Fruit fly (Drosophila melanogaster): ENCODE results near the gene Cp7Fa.

The Cp7Fa gene

DNA sequence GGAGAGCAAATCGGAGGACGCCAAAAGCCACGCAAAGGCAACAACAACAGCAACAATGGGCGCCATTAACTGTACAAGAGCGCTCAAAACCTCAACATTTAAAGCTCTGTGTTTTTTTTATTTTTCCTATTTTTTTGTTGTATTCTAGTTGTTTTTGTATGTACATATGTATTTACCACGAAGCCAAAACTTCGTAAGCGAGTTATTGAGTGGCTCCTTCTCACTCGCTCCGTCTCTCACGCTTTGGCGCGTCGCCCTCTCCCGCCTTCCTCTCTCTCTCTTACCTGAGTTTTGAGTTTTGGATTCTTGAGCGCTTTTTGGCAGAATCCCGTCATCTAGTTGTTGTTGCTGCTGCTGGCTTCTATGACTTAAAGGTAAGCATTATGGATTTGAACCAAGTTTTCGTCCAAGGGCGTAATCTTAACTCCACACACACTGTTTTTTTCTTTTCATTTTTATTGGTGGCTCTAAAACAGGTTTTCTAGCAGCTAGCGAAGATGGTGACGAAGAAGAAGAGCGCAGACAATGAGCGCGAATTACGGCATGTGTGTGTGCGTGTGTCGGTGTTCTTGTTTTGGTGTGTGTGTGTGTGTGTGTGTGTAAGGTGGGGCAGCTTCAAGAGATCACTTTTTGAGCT is 47.5 kb downstream of the Cp7Fa start:
- TF ChIP-seq insv (optimal IDR thresholded peaks at IDR 0.05), result no peak
- no peak for TF ChIP-seq psq (optimal IDR thresholded peaks at IDR 0.05)
- no peak for TF ChIP-seq Myc (optimal IDR thresholded peaks at IDR 0.05)
- no peak for TF ChIP-seq ttk (optimal IDR thresholded peaks at IDR 0.05)
- TF ChIP-seq h (optimal IDR thresholded peaks at IDR 0.05), result no peak
- TF ChIP-seq Sin3A (optimal IDR thresholded peaks at IDR 0.05), result no peak

DNA sequence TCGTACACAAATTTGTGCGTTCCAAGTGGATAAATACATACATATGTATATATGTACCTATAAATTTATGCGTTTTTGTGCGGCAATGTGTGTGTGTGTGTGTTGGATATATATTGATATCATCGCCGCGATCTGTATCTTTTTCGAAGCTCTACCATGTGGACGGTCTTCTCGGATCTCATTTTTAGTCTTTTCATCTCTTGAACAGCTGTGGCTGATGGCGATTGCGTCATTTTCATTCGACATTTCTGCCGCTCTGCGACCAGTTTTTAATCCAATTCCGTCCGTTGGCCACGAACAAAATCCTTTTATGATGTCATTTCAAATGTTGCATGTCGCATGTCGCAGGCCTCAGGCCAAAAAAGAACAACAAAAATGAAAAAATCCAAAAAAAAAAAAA is 49.8 kb downstream of the Cp7Fa start:
- TF ChIP-seq psq (optimal IDR thresholded peaks at IDR 0.05) (no peak), Myc (optimal IDR thresholded peaks at IDR 0.05) (no peak), h (optimal IDR thresholded peaks at IDR 0.05) (no peak), Sin3A (optimal IDR thresholded peaks at IDR 0.05) (no peak)

DNA sequence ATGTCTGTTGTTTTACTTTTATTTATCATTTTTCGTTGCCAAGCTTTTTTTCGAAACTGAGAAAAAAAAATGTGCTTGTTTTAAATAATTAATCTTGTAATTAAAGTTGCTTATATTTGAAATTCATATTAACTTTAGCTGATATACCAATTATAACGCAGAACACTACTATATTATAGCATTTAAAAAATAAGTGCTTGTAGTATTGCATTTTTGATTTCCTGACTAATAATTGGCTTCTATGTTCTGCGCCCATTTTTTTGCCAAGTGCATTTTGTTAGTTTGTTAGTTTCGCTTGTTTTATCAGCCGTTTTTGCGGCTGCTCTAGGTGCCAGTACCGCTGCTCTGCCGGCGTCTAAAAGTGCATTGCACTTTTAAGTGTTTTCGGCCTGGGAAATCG is 50.8 kb downstream of the Cp7Fa start:
- TF ChIP-seq psq (optimal IDR thresholded peaks at IDR 0.05) (no peak), Sin3A (optimal IDR thresholded peaks at IDR 0.05) (no peak), insv (optimal IDR thresholded peaks at IDR 0.05) (no peak), Myc (optimal IDR thresholded peaks at IDR 0.05) (no peak), h (optimal IDR thresholded peaks at IDR 0.05) (no peak), ttk (optimal IDR thresholded peaks at IDR 0.05) (no peak)

DNA sequence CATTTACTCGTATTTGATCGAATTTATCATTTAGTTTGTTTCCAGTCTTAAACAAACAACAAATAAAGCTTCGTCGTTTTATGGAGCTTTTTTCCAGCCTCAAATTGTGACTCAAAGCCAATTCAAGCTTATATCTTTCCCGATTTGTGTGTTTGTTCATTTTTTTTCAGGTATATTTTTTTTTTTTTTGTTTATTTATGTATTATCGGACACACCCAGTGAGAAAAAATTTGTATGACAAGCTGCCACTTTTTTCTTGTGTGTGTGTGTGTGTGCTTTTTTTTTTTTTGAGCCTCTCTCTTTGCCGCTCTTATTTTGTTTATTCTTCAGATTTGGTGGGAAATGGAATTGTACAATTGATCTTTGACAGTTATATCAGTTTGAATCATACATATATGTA is 51.8 kb downstream of the Cp7Fa start:
- TF ChIP-seq Sin3A (optimal IDR thresholded peaks at IDR 0.05) (no peak), ttk (optimal IDR thresholded peaks at IDR 0.05) (no peak), psq (optimal IDR thresholded peaks at IDR 0.05) (no peak), h (optimal IDR thresholded peaks at IDR 0.05) (no peak), Myc (optimal IDR thresholded peaks at IDR 0.05) (no peak), insv (optimal IDR thresholded peaks at IDR 0.05) (no peak)
